Worm (Caenorhabditis elegans): ENCODE data around the gene Y9C2UA.1.
"Not testable (repeated sequence)": the region's sequence is repeated elsewhere in the genome, so short reads cannot be mapped to it uniquely, and the experiment has no call there.

The Y9C2UA.1 gene

DNA sequence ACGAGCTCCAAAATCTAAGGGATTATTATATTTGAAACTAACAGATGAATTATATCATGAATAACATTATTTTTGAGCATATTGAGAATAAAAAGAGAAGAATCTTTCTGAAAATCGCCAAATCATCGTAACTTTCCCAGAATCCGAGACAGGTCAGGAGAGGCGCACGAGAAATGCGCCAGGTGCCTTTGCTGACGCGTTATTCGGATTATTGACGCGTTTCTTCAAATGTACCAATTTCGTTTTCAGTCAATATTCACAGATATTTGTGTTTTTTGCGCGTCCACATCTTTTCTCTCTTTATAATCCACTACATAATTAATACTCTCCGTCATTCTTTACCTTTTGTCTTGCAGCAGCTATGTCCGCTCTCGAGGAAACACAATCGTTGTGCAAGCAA lies 40.4 kb upstream of the Y9C2UA.1 start, which contains the start of gene T24H10.1 (continued):
- TF ChIP-seq B0261.1 (tag; optimal IDR thresholded peaks at IDR 0.05) (no peak), fkh-3 (tag; optimal IDR thresholded peaks at IDR 0.05) (no peak), egl-18 (GFP tag; IDR thresholded peaks at IDR 0.05) (no peak), Y67H2A.10 (GFP tag; conservative IDR thresholded peaks at IDR 0.05) (no peak), aptf-2 (GFP tag; conservative IDR thresholded peaks at IDR 0.05) (no peak), akir-1 (GFP tag; optimal IDR thresholded peaks at IDR 0.05) (no peak), pha-4 (tag; optimal IDR thresholded peaks at IDR 0.05) (no peak), hsf-1 (GFP tag; IDR thresholded peaks at IDR 0.05) (no peak), bed-1 (GFP tag; IDR thresholded peaks at IDR 0.05) (no peak), K12H6.12 (tag; optimal IDR thresholded peaks at IDR 0.05) (no peak), Y79H2A.3 (GFP tag; conservative IDR thresholded peaks at IDR 0.05) (no peak), K11D2.4 (GFP tag; IDR thresholded peaks at IDR 0.05) (0 out of 2 replicates have a peak, but pooled peaks have one; percentile 14), F23B12.7 (tag; optimal IDR thresholded peaks at IDR 0.05; ENCODE audit: insufficient read depth) (peak; percentile 13), madf-8 (GFP tag; conservative IDR thresholded peaks at IDR 0.05) (0 out of 2 replicates have a peak, but pooled peaks have one; percentile 16), madf-3 (GFP tag; IDR thresholded peaks at IDR 0.05) (0 out of 2 replicates have a peak, but pooled peaks have one; percentile 39), madf-10 (tag; optimal IDR thresholded peaks at IDR 0.05) (no peak), ceh-40 (GFP tag; IDR thresholded peaks at IDR 0.05) (no peak), ama-1 (optimal IDR thresholded peaks at IDR 0.05) (no peak), ama-1 (GFP tag; optimal IDR thresholded peaks at IDR 0.05) (no peak), B0019.2 (GFP tag; conservative IDR thresholded peaks at IDR 0.05) (no peak), die-1 (tag; optimal IDR thresholded peaks at IDR 0.05) (no peak), unc-62 (GFP tag; optimal IDR thresholded peaks at IDR 0.05) (no peak), gei-17 (GFP tag; optimal IDR thresholded peaks at IDR 0.05) (no peak), B0035.1 (tag; optimal IDR thresholded peaks at IDR 0.05) (no peak), ceh-91 (GFP tag; IDR thresholded peaks at IDR 0.05) (no peak), egrh-3 (GFP tag; IDR thresholded peaks at IDR 0.05) (no peak), hmg-1.2 (GFP tag; IDR thresholded peaks at IDR 0.05) (peak; percentile 46), let-607 (tag; optimal IDR thresholded peaks at IDR 0.05) (no peak), sptf-2 (GFP tag; optimal IDR thresholded peaks at IDR 0.05) (no peak), nhr-27 (tag; optimal IDR thresholded peaks at IDR 0.05) (no peak), F49E8.2 (tag; optimal IDR thresholded peaks at IDR 0.05; ENCODE audit: insufficient read depth) (no peak), F57A8.1 (GFP tag; optimal IDR thresholded peaks at IDR 0.05) (no peak), hlh-26 (GFP tag; conservative IDR thresholded peaks at IDR 0.05) (no peak), nhr-120 (GFP tag; IDR thresholded peaks at IDR 0.05) (no peak), F37B4.10 (GFP tag; IDR thresholded peaks at IDR 0.05) (no peak), rec-8 (tag; optimal IDR thresholded peaks at IDR 0.05) (no peak)

DNA sequence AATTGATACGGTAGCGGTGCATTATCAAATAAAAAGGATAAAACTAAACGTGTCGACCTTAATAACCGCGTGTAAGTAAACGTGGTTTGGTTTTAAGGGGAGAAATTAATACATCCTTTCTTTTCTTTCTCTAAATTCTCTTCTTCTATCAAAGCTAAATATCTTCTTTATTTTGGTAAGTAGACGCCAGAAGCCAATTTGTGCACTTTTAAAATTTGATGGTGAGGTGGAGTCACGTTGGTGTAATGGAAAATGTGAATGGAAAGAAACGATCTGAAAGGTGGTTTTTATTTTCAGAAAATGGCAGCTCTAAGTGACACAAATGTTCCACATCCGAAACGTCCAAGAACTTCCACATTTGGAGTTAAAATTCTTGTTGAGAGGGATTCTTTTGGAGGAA lies 38.7 kb upstream of the Y9C2UA.1 start, which contains the start of gene T24H10.5:
Gene T24H10.5 (plus strand): TSS at position 301 of the 400 bp plus-strand sequence.
- peak; percentile 34; the same call in 1 of the 2 replicates for TF ChIP-seq madf-6 (GFP tag; IDR thresholded peaks at IDR 0.05)
- TF ChIP-seq ceh-40 (GFP tag; IDR thresholded peaks at IDR 0.05), result no peak

- TF ChIP-seq D2030.7 (GFP tag; IDR thresholded peaks at IDR 0.05), result peak; percentile 83
- TF ChIP-seq bed-2 (GFP tag; IDR thresholded peaks at IDR 0.05), result 0 out of 2 replicates have a peak, but pooled peaks have one; percentile 59
- peak; percentile 58 for TF ChIP-seq hmg-1.2 (GFP tag; IDR thresholded peaks at IDR 0.05)
- 0 out of 2 replicates have a peak, but pooled peaks have one; percentile 42 for TF ChIP-seq let-526 (GFP tag; IDR thresholded peaks at IDR 0.05)
- TF ChIP-seq ekl-4 (GFP tag; IDR thresholded peaks at IDR 0.05), result peak; percentile 73
- TF ChIP-seq dox-1 (GFP tag; IDR thresholded peaks at IDR 0.05), result peak; percentile 80
- TF ChIP-seq rpc-1 (optimal IDR thresholded peaks at IDR 0.05), result not testable (repeated sequence)
- TF ChIP-seq rpc-1 (tag; optimal IDR thresholded peaks at IDR 0.05), result peak; percentile 41
- peak; percentile 94 for TF ChIP-seq cebp-2 (GFP tag; IDR thresholded peaks at IDR 0.05)
- TF ChIP-seq rcor-1 (GFP tag; IDR thresholded peaks at IDR 0.05), result peak; percentile 70
- peak; percentile 77; the same call in 1 of the 2 replicates for TF ChIP-seq ceh-40 (GFP tag; IDR thresholded peaks at IDR 0.05)
- TF ChIP-seq lin-26 (GFP tag; IDR thresholded peaks at IDR 0.05), result peak; percentile 99
- peak; percentile 50; the same call in 1 of the 2 replicates for TF ChIP-seq ceh-91 (GFP tag; IDR thresholded peaks at IDR 0.05)
- TF ChIP-seq ztf-18 (tag; optimal IDR thresholded peaks at IDR 0.05), result peak; percentile 12
- peak; percentile 78 for TF ChIP-seq madf-6 (GFP tag; IDR thresholded peaks at IDR 0.05)
These were observed 36.8 kb upstream of the Y9C2UA.1 start for ce11 chrII:9102623-9103022.
